Worm (Caenorhabditis elegans) whole organism, late embryonic: Measurements from ENCODE around the gene clc-33.
"Not testable (repeated sequence)": the region's sequence is repeated elsewhere in the genome, so short reads cannot be mapped to it uniquely, and the experiment has no call there.

Experiments
- C38D4.7 ChIP-seq: fragments of 200-800 bp; sonication (Bioruptor generic); optimal IDR thresholded peaks from 2 replicates; lab custom pipeline; 2018; ENCODE audit warnings: mild to moderate bottlenecking, missing genetic modification characterization, moderate library complexity, missing compliant biosample characterization
- K02D7.2 ChIP-seq: sonication (generic microtip); optimal IDR thresholded peaks from 2 replicates; lab custom pipeline; 2017; ENCODE audit warnings: mild to moderate bottlenecking, missing genetic modification characterization, missing compliant biosample characterization
- K09A11.1 ChIP-seq: sonication (generic microtip); optimal IDR thresholded peaks from 2 replicates; lab custom pipeline; 2017; ENCODE audit warnings: antibody characterized with exemption, mild to moderate bottlenecking, missing genetic modification characterization, missing compliant biosample characterization; ENCODE audit not compliant: insufficient read depth
- ama-1 ChIP-seq: fragments of 150-350 bp; optimal IDR thresholded peaks from 2 replicates; lab custom pipeline; 2014
- ceh-18 ChIP-seq: sonication (generic microtip); optimal IDR thresholded peaks from 2 replicates; lab custom pipeline; 2016; ENCODE audit warnings: missing genetic modification characterization, missing compliant biosample characterization
- ceh-2 ChIP-seq: sonication (generic microtip); optimal IDR thresholded peaks from 2 replicates; lab custom pipeline; 2016; ENCODE audit warnings: missing genotype, missing genetic modification characterization, missing compliant biosample characterization
- ceh-22 ChIP-seq: sonication (generic microtip); optimal IDR thresholded peaks from 2 replicates; lab custom pipeline; 2017; ENCODE audit warnings: missing biosample characterization, missing genetic modification characterization
- ceh-24 ChIP-seq: sonication (generic microtip); optimal IDR thresholded peaks from 2 replicates; lab custom pipeline; 2016; ENCODE audit warnings: mild to moderate bottlenecking, missing genetic modification characterization, missing compliant biosample characterization
- ceh-31 ChIP-seq: sonication (generic microtip); optimal IDR thresholded peaks from 2 replicates; lab custom pipeline; 2016; ENCODE audit warnings: missing genetic modification characterization, missing compliant biosample characterization
- ceh-34 ChIP-seq: sonication (generic microtip); optimal IDR thresholded peaks from 2 replicates; lab custom pipeline; 2016; ENCODE audit warnings: mild to moderate bottlenecking, missing genetic modification characterization, missing compliant biosample characterization
- ceh-48 ChIP-seq: sonication (generic microtip); optimal IDR thresholded peaks from 2 replicates; lab custom pipeline; 2016; ENCODE audit warnings: missing genetic modification characterization, inconsistent platforms, missing compliant biosample characterization
- ceh-6 ChIP-seq: fragments of 200-800 bp; sonication (Bioruptor generic); optimal IDR thresholded peaks from 2 replicates; lab custom pipeline; 2018; ENCODE audit warnings: mild to moderate bottlenecking, missing genetic modification characterization, missing compliant biosample characterization
- dve-1 ChIP-seq: sonication (generic microtip); optimal IDR thresholded peaks from 2 replicates; lab custom pipeline; 2017; ENCODE audit warnings: antibody characterized with exemption, mild to moderate bottlenecking, missing genetic modification characterization, missing compliant biosample characterization
- elt-2 ChIP-seq: sonication (generic microtip); optimal IDR thresholded peaks from 2 replicates; lab custom pipeline; 2016; ENCODE audit warnings: missing genetic modification reagents, missing genetic modification characterization, missing compliant biosample characterization
- fkh-6 ChIP-seq: sonication (generic microtip); optimal IDR thresholded peaks from 2 replicates; lab custom pipeline; 2016; ENCODE audit warnings: missing genetic modification characterization, missing compliant biosample characterization
- gmeb-2 ChIP-seq: sonication (generic microtip); optimal IDR thresholded peaks from 2 replicates; lab custom pipeline; 2016; ENCODE audit warnings: missing genetic modification characterization, inconsistent platforms, missing compliant biosample characterization
- hlh-15 ChIP-seq: sonication (generic microtip); optimal IDR thresholded peaks from 2 replicates; lab custom pipeline; 2016; ENCODE audit warnings: missing genetic modification characterization, missing compliant biosample characterization
- hlh-30 ChIP-seq: sonication (generic microtip); optimal IDR thresholded peaks from 2 replicates; lab custom pipeline; 2017; ENCODE audit warnings: antibody characterized with exemption, missing genetic modification characterization, missing compliant biosample characterization; ENCODE audit not compliant: insufficient read depth
- hlh-6 ChIP-seq: sonication (generic microtip); optimal IDR thresholded peaks from 2 replicates; lab custom pipeline; 2016; ENCODE audit warnings: missing genotype, missing genetic modification characterization, missing compliant biosample characterization
- hlh-8 ChIP-seq: sonication (generic microtip); optimal IDR thresholded peaks from 2 replicates; lab custom pipeline; 2016; ENCODE audit warnings: missing genotype, missing genetic modification characterization, missing compliant biosample characterization
- lim-6 ChIP-seq: sonication (generic microtip); optimal IDR thresholded peaks from 2 replicates; lab custom pipeline; 2016; ENCODE audit warnings: missing genetic modification characterization, missing compliant biosample characterization
- lin-11 ChIP-seq: fragments of 200-800 bp; sonication (Bioruptor generic); optimal IDR thresholded peaks from 2 replicates; lab custom pipeline; 2018; ENCODE audit warnings: mild to moderate bottlenecking, missing genetic modification characterization, missing compliant biosample characterization
- madf-2 ChIP-seq: sonication (generic microtip); optimal IDR thresholded peaks from 2 replicates; lab custom pipeline; 2017; ENCODE audit warnings: missing genetic modification characterization, missing compliant biosample characterization
- nfya-1 ChIP-seq: sonication (generic microtip); optimal IDR thresholded peaks from 2 replicates; lab custom pipeline; 2017; ENCODE audit warnings: missing genetic modification characterization, mild to moderate bottlenecking, missing compliant biosample characterization, antibody characterized with exemption, moderate library complexity
- nhr-11 ChIP-seq: fragments of 150-350 bp; optimal IDR thresholded peaks from 2 replicates; lab custom pipeline; 2014; ENCODE audit warnings: missing biosample characterization, missing genetic modification characterization
- nhr-232 ChIP-seq: sonication (generic microtip); optimal IDR thresholded peaks from 2 replicates; lab custom pipeline; 2016; ENCODE audit warnings: missing genetic modification characterization, missing compliant biosample characterization
- npax-4 ChIP-seq: sonication (generic microtip); optimal IDR thresholded peaks from 2 replicates; lab custom pipeline; 2016; ENCODE audit warnings: missing genetic modification characterization, missing compliant biosample characterization
- pag-3 ChIP-seq: sonication (generic microtip); optimal IDR thresholded peaks from 2 replicates; lab custom pipeline; 2016; ENCODE audit warnings: missing compliant biosample characterization, missing genetic modification characterization, borderline replicate concordance
- pat-9 ChIP-seq: fragments of 200-800 bp; sonication (Bioruptor generic); optimal IDR thresholded peaks from 2 replicates; lab custom pipeline; 2018; ENCODE audit warnings: mild to moderate bottlenecking, missing genetic modification characterization, moderate library complexity, missing compliant biosample characterization
- sdc-2 ChIP-seq: sonication (generic microtip); optimal IDR thresholded peaks from 2 replicates; lab custom pipeline; 2016; ENCODE audit warnings: missing genotype, missing genetic modification characterization, missing compliant biosample characterization
- sox-2 ChIP-seq: fragments of 200-800 bp; sonication (Bioruptor generic); IDR thresholded peaks from 2 replicates; pipeline ENCODE4 v1.3.6; 2022; ENCODE audit warnings: missing genetic modification reagents, missing genetic modification characterization, missing compliant biosample characterization
- tbx-2 ChIP-seq: sonication (generic microtip); optimal IDR thresholded peaks from 2 replicates; lab custom pipeline; 2016; ENCODE audit warnings: missing genetic modification characterization, missing compliant biosample characterization
- tbx-7 ChIP-seq: sonication (generic microtip); optimal IDR thresholded peaks from 2 replicates; lab custom pipeline; 2016; ENCODE audit warnings: missing genotype, missing genetic modification characterization, missing compliant biosample characterization
- ttx-3 ChIP-seq: sonication (generic microtip); optimal IDR thresholded peaks from 2 replicates; lab custom pipeline; 2016; ENCODE audit warnings: missing genetic modification reagents, missing genetic modification characterization, missing compliant biosample characterization
- unc-3 ChIP-seq, 2 experiments: fragments of 200-800 bp in 1 of 2; sonication (Bioruptor generic) in 1 of 2; sonication (generic microtip) in 1 of 2; conservative IDR thresholded peaks in 1 of 2; optimal IDR thresholded peaks in 1 of 2; 2 replicates each; pipeline versions ENCODE4 v1.3.6 to Lab custom; 2016 to 2022; ENCODE audit warnings: missing compliant biosample characterization in 2 of 2, missing genetic modification characterization in 2 of 2, missing genetic modification reagents in 1 of 2
- unc-55 ChIP-seq: sonication (generic microtip); optimal IDR thresholded peaks from 2 replicates; lab custom pipeline; 2017; ENCODE audit warnings: missing biosample characterization, missing genetic modification reagents, missing genetic modification characterization
- ztf-16 ChIP-seq: sonication (generic microtip); optimal IDR thresholded peaks from 2 replicates; lab custom pipeline; 2017; ENCODE audit warnings: missing genetic modification characterization, missing compliant biosample characterization

The clc-33 gene

DNA sequence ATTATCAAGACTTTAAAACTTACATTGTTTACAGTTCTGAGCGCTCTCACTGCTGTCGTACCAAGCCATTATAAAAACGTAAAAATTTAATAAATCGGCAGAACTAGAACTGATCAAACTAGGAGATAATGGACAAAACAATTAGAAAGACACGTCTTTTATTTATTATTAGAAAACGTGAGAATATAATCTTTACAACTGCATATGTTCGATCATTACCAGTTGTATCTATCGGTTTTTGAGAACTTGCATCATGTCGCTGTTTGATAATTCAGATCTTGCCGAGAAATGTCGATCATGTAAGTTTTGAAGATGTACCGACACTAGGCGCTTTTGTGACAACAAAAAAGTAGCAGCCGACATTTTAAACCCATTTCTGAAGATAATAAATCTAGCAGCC is 5.4 kb downstream of the clc-33 start, which contains the start of gene F28A10.7:
Gene F28A10.7 (minus strand): TSS at position 101 of the 400 bp plus-strand sequence.
- no peak for TF ChIP-seq unc-3 (GFP tag; conservative IDR thresholded peaks at IDR 0.05; lab: Robert Waterston, UW)
- no peak for TF ChIP-seq unc-3 (tag; optimal IDR thresholded peaks at IDR 0.05; lab: Kevin White, UChicago)
- TF ChIP-seq ceh-18: no peak

DNA sequence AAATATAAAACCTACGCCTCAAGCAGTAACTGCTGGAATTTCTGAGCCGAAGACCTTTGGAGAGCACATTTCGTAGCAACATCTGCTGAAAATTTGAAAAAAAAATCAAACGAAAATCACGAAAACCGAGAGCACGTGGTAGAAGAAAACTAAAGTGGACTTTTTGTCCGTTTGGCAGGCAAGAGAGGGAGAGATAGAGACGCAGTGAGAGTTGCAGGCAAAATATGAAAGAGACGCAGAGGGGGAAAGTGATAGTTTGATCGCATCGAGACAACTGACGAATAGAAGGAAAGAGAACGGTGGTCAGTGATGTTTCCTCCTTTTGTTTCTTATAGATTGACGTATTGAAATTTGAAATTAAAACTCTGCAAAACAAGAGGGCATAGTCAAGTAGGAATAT is 8.3 kb downstream of the clc-33 start, which contains the start of the genes acdh-9 and F28A10.13:
Gene acdh-9 (minus strand): TSS at position 85 of the 400 bp plus-strand sequence.
Gene F28A10.13 (plus strand): TSS at position 294 of the 400 bp plus-strand sequence.
- no peak for TF ChIP-seq K02D7.2 (tag; lab: Kevin White, UChicago)
- TF ChIP-seq tbx-7 (tag; lab: Kevin White, UChicago): no peak
- no peak for TF ChIP-seq ama-1
- peak; percentile 43 for TF ChIP-seq nfya-1 (tag; lab: Kevin White, UChicago)
- no peak for TF ChIP-seq sox-2
- no peak for TF ChIP-seq pag-3 (tag; lab: Kevin White, UChicago)
- TF ChIP-seq nhr-232 (tag; lab: Kevin White, UChicago): no peak
- TF ChIP-seq ceh-6: no peak
- TF ChIP-seq ceh-18: peak; percentile 10
- TF ChIP-seq madf-2 (tag; lab: Kevin White, UChicago): no peak
- no peak for TF ChIP-seq ceh-2 (tag; lab: Kevin White, UChicago)
- TF ChIP-seq hlh-30 (tag; lab: Kevin White, UChicago): peak; percentile 35
- no peak for TF ChIP-seq lin-11
- TF ChIP-seq dve-1 (tag; lab: Kevin White, UChicago): no peak
- TF ChIP-seq ceh-24 (tag; lab: Kevin White, UChicago): no peak
- no peak for TF ChIP-seq C38D4.7 (GFP tag; lab: Kevin White, UChicago)
- no peak for TF ChIP-seq gmeb-2 (tag; lab: Kevin White, UChicago)
- TF ChIP-seq pat-9 (tag; lab: Kevin White, UChicago): no peak
- no peak for TF ChIP-seq nhr-11 (tag; lab: Kevin White, UChicago)
- TF ChIP-seq hlh-6 (tag; lab: Kevin White, UChicago): no peak
- no peak for TF ChIP-seq ceh-31 (tag; lab: Kevin White, UChicago)
- no peak for TF ChIP-seq fkh-6 (tag; lab: Kevin White, UChicago)
- no peak for TF ChIP-seq sdc-2
- peak; percentile 81 for TF ChIP-seq unc-55 (GFP tag; lab: Kevin White, UChicago)
- no peak for TF ChIP-seq npax-4

DNA sequence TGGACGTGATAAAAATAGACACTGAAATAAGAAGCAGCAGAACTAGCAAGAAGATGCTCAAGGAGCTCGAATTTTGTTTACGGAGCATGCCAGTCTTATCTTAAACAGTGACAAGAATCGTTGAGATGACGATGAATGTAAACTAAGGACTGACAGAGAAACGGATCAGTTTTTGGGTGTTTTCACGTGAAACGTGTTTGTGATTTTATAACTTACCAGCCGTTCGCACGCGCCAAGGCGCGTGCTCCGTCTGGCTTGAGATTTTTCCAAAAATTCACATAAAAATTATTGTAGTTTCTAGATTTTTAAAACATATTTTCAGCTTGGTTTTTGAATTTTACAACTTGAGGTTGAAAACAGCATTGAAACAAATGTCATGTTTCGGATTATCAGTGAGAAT is 10.3 kb downstream of the clc-33 start, which contains the start of gene F28A10.5:
Gene F28A10.5 (minus strand): TSS at position 101 of the 400 bp plus-strand sequence.
- TF ChIP-seq ceh-48 (tag; lab: Kevin White, UChicago); lin-11; hlh-6 (tag; lab: Kevin White, UChicago): not testable (repeated sequence)

DNA sequence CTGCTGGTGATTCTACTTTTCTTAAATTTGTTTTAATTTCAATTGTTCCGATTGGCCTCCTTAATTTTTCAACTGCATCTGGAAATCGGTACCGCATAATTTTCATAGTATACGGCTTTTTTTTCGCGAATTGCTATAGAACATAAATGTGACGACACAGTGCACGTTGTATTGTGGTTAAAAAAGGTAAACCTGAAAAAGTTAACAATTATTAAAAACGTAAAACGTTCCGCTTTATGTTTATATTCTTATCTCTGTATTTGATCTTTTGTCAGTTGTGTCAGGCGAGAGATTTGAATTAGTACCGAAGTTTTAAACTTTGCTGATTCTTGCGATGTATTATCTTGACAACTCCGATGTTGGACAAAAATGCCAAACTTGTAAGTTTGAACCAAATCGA is 21.3 kb downstream of the clc-33 start, which contains the start of gene Y46B2A.4:
Gene Y46B2A.4 (plus strand): TSS at position 301 of the 400 bp plus-strand sequence.
- TF ChIP-seq ttx-3 (tag; lab: Kevin White, UChicago) (no peak), ceh-22 (no peak), K09A11.1 (no peak), elt-2 (tag; lab: Kevin White, UChicago) (no peak), ceh-24 (tag; lab: Kevin White, UChicago) (no peak), ztf-16 (tag; lab: Kevin White, UChicago) (no peak), lim-6 (tag; lab: Kevin White, UChicago) (no peak)

DNA sequence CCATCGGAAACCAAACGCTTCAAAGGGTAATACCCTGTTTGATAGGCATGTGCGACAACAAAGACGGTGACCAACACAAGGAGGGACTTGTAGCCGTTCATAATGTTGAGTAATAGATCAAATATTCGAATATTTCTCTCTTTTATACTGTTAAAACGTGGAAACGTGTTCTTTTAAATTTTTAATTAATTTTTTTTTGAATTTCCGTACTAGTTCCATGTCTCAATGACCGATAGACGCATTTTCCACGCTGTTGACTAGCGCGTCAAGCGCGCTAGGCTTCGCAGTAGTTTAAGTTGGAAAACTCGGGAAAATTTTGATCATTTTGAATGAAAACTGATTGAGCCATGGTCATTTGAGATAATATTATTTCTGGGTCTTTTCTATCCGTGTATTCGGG is 26.6 kb downstream of the clc-33 start, which contains the start of gene Y46B2A.3:
Gene Y46B2A.3 (minus strand): TSS at position 101 of the 400 bp plus-strand sequence.
- TF ChIP-seq hlh-8 (tag; lab: Kevin White, UChicago) (no peak), ceh-34 (tag; lab: Kevin White, UChicago) (no peak), nfya-1 (tag; lab: Kevin White, UChicago) (no peak), sdc-2 (no peak), hlh-15 (no peak), tbx-7 (tag; lab: Kevin White, UChicago) (no peak), tbx-2 (tag; lab: Kevin White, UChicago) (no peak)
- TF ChIP-seq, all 69 proteins: peak for 0
